Worm (Caenorhabditis elegans) whole organism, L4 larva: ENCODE results near the gene C46G7.2.
A peak's percentile ranks its signal among the peaks of the same experiment; 100 is the strongest.

Experiments
- ceh-20 ChIP-seq: fragments of 200-800 bp; sonication (Bioruptor generic); IDR thresholded peaks from 2 replicates; pipeline ENCODE4 v1.3.6; 2022; ENCODE audit warnings: missing genetic modification reagents, missing genetic modification characterization, missing compliant biosample characterization
- egl-43 ChIP-seq: fragments of 200-800 bp; sonication (Bioruptor generic); IDR thresholded peaks from 2 replicates; pipeline ENCODE4 v1.3.6; 2022; ENCODE audit warnings: missing genetic modification reagents, missing genetic modification characterization, missing compliant biosample characterization
- mdl-1 ChIP-seq, 2 experiments: fragments of 150-350 bp in 1 of 2; sonication (generic microtip) in 1 of 2; optimal IDR thresholded peaks; 2 replicates each; lab custom pipeline; 2014 to 2017; ENCODE audit warnings: missing biosample characterization in 2 of 2, missing genetic modification characterization in 2 of 2
- nhr-28 ChIP-seq: fragments of 150-350 bp; optimal IDR thresholded peaks from 2 replicates; lab custom pipeline; 2014; ENCODE audit warnings: missing biosample characterization, missing genetic modification characterization
- nhr-42 ChIP-seq: fragments of 200-800 bp; sonication (Bioruptor generic); IDR thresholded peaks from 2 replicates; pipeline ENCODE4 v1.3.6; 2022; ENCODE audit warnings: missing genetic modification characterization, missing compliant biosample characterization
- nhr-76 ChIP-seq: fragments of 150-350 bp; optimal IDR thresholded peaks from 2 replicates; lab custom pipeline; 2014; ENCODE audit warnings: missing biosample characterization, missing genetic modification characterization
- pha-4 ChIP-seq, 2 experiments: fragments of 150-350 bp in 1 of 2; fragments of 200-800 bp in 1 of 2; sonication (Bioruptor generic) in 1 of 2; IDR thresholded peaks in 1 of 2; optimal IDR thresholded peaks in 1 of 2; 2 replicates each; pipeline versions ENCODE4 v1.3.6 to Lab custom; 2014 to 2022; ENCODE audit warnings: missing genetic modification characterization in 2 of 2, missing genetic modification reagents in 2 of 2, missing biosample characterization in 1 of 2, missing compliant biosample characterization in 1 of 2
- rbr-2 ChIP-seq: sonication (generic microtip); optimal IDR thresholded peaks from 2 replicates; lab custom pipeline; 2016; ENCODE audit warnings: missing genotype, missing genetic modification characterization, missing compliant biosample characterization
- zag-1 ChIP-seq: fragments of 150-350 bp; optimal IDR thresholded peaks from 2 replicates; lab custom pipeline; 2014; ENCODE audit warnings: missing biosample characterization, missing genetic modification characterization

DNA sequence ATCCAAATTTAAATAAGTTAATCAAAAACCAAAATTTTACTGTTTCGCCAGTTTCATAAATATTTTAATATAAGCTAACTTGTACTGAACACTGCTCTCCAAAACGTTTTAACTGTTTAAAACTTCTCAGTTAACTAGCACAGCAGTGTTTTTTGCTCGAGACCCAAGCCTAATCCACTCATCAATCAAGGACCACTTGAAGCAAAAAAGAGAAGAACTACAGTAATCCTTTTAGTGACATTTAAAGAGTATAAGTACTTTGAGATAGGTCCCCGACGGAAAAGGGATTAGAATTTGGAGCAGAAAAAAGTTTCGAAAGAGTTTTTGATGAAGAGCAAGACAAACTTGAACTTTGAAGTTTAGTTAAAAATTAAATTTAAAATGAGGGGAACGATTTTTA, 49.7 kb downstream of the C46G7.2 start:
- TF ChIP-seq nhr-42 (GFP tag; lab: Robert Waterston, UW) (no peak), mdl-1 (tag; optimal IDR thresholded peaks at IDR 0.05; lab: Kevin White, UChicago) (no peak), nhr-28 (tag; lab: Kevin White, UChicago) (no peak), rbr-2 (tag; lab: Kevin White, UChicago) (no peak), egl-43 (GFP tag; lab: Robert Waterston, UW) (no peak), pha-4 (GFP tag; IDR thresholded peaks at IDR 0.05; lab: Robert Waterston, UW) (no peak), pha-4 (tag; optimal IDR thresholded peaks at IDR 0.05; lab: Kevin White, UChicago) (no peak), ceh-20 (GFP tag; lab: Robert Waterston, UW) (peak; percentile 62; the same call in 1 of the 2 replicates), nhr-76 (tag; lab: Kevin White, UChicago) (no peak), zag-1 (tag; lab: Kevin White, UChicago) (no peak)
